Fruit fly (Drosophila melanogaster) whole organism, larva: ENCODE data around the gene PolD1.
A peak's percentile ranks its signal among the peaks of the same experiment; 100 is the strongest.

Source experiments
- noc ChIP-seq: fragments of 200-800 bp; sonication (Bioruptor generic); optimal IDR thresholded peaks from 3 replicates; lab custom pipeline; 2019; ENCODE audit warnings: missing biosample characterization, mild to moderate bottlenecking, missing genetic modification characterization, moderate library complexity

Gene PolD1

DNA sequence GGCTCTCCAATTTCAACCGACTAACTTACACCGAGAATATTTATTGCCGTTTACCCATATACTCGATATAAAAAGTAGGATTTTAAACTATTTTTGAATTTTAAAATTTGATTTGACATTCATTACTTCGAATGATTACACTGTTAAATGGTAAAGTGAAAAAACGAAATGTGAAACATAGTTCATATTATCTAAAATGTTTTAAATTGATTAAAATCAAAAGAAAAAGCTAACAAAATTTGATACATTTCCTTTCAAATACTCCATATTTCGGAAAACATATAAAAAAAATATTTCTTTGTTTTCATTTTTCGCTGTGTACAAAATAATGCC is 30.6 kb upstream of the PolD1 start:
- TF ChIP-seq noc, result no peak

DNA sequence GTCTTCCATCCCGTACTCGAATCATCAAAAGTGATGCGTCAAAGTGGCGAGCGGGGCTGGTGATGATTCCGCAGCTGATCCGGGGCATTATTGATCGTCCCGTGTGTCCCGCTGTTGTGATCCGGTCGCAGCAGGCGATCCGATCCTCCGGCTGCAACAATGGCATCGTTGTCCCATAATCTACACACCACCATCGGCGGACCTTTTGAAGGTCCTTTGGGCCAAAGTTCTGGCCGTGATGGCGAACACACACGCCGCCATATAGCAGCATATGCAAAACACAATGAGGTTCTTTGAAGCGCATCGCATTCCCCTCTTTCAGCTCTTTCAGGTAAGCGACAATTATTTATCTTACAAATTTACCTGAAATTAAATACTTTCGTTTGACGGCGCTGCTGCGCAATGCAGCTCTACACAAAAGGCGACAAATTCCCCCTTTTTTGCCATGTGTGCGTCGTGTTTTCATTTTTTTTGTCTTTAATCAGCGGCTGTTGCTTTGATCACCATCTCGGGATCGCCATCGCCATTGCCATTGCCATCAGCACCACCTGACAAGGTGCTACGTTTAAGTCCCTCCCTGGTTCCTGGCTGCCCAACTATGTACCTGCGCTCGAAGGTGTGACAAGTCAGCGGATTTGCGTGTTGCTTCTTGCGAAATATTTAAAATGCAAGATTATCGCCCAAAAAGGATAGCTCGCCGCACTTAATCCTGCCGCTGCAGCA is 30.1 kb upstream of the PolD1 start:
- TF ChIP-seq noc, result no peak

DNA sequence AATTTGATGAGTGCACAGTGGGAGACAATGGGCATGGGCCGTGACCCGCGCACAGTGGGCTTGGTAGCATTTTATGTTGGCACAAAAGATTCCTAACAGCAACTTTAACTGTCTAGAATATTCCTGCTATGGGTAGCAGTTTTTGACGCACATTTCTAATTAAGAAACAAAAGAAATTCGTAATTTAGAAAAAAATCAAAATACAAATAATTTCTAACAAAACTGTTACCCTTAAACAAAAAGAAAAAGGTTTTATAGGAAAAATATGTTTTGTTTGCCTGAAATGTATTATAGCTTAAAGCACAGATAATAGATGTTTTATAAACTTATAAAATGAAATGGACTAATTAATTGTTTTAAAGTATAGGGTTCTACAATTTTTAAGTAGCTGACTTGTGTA is 29.3 kb upstream of the PolD1 start:
- TF ChIP-seq noc, result no peak

DNA sequence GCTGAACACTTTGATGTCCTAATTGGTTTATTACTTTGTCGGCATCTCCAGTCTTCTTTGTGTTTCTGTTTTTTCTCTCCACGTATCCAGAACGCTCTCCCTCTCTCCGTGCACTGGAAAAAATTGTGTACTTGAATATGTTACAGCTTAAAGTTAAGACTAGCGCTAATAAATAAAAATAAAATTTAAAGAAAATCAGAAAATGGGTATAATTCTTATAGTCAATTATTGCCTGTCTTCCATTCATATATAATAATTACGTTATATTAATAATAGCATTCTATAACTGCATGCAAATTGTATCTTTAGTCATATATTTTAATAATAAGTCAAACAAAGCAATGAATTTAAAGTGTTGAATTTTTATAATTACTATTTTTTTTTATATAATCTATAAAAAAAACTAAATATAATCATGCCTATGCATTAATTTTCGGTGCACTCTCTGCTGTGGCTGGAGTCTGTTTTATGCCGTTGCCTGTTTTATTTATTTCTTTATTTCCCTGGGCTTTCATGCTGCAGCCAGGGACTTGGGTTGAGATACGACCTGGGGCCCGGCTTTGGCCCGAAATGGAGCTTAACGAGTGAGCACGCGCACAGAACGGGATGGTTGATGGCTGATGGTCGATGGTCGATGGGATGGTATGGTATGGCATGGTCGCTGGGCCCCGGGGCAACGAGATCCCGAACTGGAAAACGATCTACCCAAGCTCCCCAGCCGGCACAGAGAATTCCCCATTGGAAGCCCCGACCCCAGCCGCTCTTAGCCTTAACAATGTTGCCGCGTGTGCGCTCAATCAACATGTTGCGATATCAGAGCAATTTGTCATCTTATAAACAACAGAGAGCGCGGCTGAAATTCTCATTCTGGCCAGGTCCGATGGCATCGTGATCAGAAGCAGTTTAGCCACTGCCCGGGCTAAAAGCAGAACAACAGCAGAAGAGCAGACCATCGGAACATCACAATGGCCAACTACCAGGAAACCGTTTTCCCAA is 28.4 kb upstream of the PolD1 start:
- TF ChIP-seq noc, result no peak

DNA sequence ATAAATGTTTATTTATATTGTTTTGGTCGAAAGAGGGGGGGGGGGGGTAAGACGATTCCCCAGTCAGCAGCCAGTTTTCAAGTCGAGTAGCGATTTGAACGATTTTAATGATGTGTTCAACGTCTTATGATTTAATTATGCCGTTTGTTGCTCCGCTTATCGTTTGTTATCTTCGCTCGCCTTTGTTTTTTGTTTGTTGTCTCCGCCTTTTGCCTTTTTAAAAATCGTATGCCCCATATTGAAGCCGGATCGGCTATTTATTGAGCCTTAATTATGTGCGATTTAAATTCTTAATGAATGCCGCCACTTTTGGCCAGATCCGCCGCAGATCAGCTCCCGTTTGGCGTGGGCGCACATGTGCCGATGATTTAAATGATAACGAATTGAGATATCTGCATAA is 26.9 kb upstream of the PolD1 start:
- TF ChIP-seq noc, result peak; percentile 5

DNA sequence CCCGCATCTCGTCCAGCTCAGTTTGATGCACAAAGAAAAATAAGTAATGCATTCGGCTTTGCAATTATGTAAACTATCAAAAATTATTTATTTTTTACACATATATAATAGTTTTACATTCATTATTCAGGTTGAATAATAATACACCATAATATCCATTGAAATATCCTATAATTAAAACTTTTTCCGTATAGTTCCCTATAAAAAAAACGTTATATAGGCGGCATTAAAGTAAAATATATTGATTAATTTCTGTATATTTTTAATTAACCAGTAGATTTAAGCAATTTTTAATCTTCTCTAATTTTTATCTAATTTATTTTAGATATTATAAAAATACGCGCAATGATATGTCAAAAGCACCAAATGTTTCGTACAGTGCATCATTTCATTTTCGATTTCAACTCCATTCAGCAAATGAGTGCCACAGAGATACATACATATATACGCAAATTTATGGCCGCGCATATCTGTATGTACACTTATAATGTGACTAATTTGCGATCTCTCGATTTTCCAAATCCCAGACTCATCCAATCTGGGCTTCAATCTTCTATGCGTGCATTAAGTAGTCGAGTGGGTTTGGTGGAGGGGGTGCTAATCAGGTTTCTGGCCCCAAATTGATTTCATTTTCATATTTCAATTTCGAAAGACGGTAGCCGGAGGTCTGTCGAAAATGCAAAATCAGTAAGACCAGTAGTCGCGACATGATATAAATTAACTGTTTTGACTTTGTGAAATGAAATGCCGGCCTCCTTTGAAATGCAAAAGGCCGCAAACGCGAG is 25.8 kb upstream of the PolD1 start:
- TF ChIP-seq noc, result no peak

DNA sequence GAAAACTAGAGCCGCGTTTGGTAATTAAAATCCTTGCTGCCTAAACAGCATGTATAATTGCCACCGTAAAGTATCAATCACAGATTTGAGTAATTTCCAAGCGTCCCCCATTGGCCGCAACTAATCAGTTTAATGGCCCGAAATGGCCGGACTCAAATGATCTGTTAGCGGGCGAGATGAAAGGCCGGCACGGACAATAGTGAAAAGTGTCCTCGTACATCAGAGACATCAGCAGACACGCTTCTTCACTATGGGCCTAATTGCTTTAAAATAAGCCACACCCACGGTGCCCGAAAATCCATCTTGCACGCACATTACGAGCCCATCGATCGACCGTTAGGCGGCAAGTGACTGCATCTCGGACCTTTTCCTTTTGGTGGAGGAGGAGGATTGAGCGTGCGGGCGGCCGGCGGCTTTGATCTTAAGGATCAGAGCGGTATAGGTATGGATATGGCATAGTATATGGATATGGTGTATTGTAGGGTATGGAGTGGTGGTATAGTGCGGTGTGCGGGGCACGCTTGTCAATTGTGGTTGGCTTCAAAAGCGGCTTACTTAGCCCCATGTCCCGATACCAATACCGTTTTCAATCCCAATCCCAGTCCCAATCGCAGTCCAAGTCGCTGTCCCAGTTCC is 24.8 kb upstream of the PolD1 start:
- no peak for TF ChIP-seq noc

DNA sequence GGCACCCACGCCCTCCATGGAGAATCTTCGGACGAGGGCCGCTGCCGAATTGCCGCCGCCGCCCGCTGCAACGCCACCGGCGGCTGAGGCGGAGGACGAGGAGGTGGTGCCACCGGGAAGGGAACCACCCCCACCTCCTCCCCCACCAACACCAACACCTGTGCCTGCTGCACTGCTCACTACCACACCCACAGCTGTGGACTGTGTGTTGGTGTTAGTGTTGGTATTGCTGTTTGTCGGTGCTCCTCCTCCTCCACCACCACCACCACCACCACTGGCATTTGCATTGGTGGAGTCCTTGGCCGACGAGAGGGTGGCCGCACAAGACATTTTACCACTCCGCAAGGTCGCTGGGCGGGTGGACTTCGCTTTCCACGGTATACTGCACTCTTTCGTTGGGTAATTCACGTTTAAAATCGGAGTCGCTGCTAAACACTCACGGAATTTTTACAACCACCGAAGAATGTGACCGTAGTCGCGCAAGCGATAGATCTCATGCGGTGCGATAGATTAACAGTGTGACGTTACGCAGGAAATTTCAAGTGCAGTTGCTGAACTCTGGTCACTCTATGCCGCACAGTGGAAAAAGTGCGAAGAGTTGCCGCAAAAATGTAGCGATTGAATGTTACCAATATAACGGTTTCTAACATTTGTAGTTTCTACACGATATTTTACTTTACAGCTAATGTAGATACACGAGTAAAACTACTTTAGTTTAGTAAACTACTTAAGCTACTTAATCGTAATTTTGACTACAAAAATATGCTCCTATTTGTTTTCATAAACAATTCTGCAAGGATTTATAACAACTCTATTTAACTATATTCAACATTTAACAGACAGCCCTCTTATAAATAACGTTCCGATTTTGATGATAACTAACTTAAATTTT is 23.9 kb upstream of the PolD1 start, which contains the start of gene mib1:
TSS of gene mib1 (minus strand) at position 494 of the 892 bp plus-strand sequence.
- TF ChIP-seq noc, result peak; percentile 54

DNA sequence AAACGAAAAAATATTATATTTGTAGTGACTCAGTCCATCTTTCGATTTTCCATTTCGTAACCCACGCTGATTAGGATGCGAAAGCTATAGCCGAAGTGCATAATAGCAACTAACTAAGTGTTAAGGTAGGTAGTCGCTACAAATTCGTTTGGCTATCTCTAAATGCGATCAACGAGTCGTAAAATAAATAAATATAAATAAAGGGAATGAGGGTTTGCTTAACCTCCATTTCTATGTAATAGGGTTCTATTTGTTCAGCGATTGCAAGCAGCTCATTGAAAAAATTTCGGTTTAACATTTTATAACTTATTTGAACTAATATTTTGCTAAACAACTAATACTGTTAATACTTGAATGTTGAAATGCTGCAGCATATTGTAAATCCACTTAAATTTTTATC is 22.6 kb upstream of the PolD1 start:
- no peak for TF ChIP-seq noc

DNA sequence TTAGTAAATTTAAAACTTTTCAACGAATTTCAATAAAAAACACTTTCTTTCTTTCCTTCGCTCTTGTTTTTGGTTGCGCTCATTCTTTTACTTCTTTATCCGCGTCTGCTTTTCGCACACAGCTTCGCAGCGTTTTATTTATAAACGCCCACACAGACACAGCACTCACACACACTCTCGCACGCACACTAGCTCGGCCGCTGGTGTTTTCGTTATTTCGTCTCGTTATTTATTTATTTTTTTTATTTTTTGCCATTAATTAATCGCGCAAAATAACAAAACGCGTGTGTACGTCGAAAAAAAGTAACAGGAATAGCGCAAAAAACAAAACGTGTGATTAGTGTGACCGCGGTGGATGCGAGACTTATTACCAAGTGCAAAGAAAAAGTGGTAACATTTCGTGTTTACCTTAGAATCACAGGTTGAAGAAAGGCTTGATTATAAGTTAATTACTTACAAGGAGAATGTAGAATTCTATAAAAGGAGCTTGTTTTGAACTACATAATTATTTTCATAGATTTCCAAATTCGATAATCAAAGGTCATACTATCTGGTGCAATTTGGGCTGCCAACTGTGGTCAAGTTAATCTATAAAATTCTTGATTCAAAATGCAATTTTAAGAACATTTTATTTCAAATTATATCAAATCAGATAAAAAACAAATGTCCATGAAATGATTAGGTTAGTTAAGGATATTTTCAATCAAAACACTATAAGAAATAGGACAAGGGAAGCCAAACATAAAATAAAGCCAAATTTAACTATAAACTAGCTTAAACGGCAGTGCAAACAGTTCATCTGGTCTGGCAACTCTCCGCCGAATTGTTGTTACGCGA is 17.0 kb upstream of the PolD1 start, which contains the start of the genes hzg and mRpS31:
TSS of gene hzg (minus strand) at position 336 of the 837 bp plus-strand sequence.
TSS of gene mRpS31 (plus strand) at position 793 of the 837 bp plus-strand sequence.
- peak; percentile 49 for TF ChIP-seq noc

DNA sequence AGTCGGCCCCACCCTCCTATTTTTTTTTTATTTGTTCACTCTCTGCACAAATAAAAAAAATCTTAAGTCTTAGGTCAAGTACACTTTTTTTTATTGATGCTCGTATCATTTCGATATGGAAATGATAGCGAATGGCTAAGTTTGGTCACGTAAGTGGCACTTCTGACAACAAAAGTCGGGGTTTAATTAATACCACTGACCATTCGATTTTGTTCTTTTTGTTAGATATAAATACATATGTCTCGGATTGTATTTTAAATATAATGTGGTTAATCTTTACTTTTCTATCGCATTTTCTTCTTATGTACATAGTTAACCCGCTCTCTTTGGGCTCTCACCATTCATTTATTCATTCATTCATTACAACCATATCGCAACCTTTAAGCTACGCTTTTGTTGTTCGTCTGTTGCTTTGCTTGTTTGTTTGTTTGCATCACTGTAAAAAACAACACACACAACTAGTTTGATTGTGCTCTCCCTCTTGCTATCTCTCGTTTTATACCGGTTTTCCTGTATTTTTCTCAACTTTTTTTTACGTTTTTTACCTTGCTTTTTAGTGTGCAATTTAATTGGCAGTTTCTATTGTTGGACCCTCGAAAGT is 14.6 kb upstream of the PolD1 start:
- no peak for TF ChIP-seq noc

DNA sequence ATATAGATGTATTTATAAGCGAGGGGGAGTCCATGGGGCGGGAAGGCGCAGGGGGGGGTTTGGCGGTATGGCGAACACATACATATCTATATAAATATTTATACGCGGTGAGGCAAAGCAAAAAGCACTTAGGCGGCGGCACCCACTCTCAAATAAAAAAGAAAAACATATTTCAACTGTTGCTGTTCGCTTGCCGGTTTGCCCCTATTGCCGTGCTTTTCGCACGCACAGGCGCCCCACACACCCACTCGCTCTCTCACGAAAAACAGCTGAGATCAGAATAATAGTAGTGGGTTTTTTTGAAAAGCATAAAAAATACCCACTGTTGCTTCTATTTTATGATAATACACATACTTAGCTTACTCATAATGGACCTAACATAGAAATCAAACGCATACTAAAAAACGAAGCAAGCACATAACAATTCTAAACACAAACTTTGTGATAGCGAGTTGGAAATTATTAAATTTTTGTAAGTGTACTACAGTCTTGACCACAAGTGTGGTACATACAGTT is 13.6 kb upstream of the PolD1 start:
- TF ChIP-seq noc, result peak; percentile 98

DNA sequence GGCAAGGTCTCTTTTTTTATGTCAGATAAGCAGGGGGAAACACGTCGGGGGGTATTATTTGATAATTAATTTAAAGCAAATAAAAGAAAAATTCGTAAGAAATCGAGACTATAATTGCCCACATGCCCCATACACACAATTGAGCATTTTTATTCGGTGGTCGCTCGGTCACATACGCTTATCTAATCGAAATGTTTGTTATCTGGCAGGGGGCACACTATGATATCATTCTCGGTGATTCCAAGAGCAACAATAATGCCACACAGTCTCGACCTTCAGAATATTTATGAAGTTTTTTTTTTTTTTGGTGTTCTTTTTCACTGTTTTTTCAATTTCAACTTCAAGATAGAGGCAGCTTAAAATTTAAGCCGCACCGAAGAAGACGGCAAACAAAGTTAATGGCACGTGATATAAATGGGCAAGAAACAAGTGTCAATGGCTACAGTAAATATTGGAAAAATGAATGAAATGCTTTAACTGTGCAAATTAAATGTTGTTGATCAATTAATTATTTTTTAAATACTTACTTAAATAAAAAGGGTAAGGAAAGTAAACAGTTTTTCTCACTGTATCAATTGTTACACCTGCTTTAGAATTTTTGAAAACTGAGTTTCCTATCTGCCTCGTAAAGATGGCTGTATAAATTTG is 11.9 kb upstream of the PolD1 start:
- peak; percentile 52 for TF ChIP-seq noc
